Worm (Caenorhabditis elegans) whole organism, early embryonic: ENCODE data around the gene trmt-10A.

ENCODE experiments used
- F13C5.2 ChIP-seq: sonication (generic microtip); optimal IDR thresholded peaks from 2 replicates; lab custom pipeline; 2017; ENCODE audit warnings: mild to moderate bottlenecking, missing genetic modification characterization, inconsistent platforms, missing compliant biosample characterization
- aly-1 ChIP-seq: sonication (generic microtip); optimal IDR thresholded peaks from 2 replicates; lab custom pipeline; 2016; ENCODE audit warnings: missing genetic modification characterization, missing compliant biosample characterization
- ama-1 ChIP-seq: fragments of 150-350 bp; optimal IDR thresholded peaks from 2 replicates; lab custom pipeline; 2014
- ceh-13 ChIP-seq: fragments of 200-800 bp; sonication (Bioruptor generic); optimal IDR thresholded peaks from 2 replicates; lab custom pipeline; 2018; ENCODE audit warnings: mild to moderate bottlenecking, missing genetic modification characterization, missing compliant biosample characterization
- ceh-36 ChIP-seq: sonication (generic microtip); optimal IDR thresholded peaks from 2 replicates; lab custom pipeline; 2016; ENCODE audit warnings: missing genetic modification characterization, inconsistent platforms, missing compliant biosample characterization
- ets-7 ChIP-seq: sonication (generic microtip); optimal IDR thresholded peaks from 2 replicates; lab custom pipeline; 2016; ENCODE audit warnings: missing genotype, missing genetic modification characterization, missing compliant biosample characterization
- hmbx-1 ChIP-seq: sonication (generic microtip); optimal IDR thresholded peaks from 2 replicates; lab custom pipeline; 2016; ENCODE audit warnings: mild to moderate bottlenecking, missing genetic modification characterization, missing compliant biosample characterization
- hmg-4 ChIP-seq: fragments of 200-800 bp; sonication (Bioruptor generic); optimal IDR thresholded peaks from 2 replicates; lab custom pipeline; 2018; ENCODE audit warnings: mild to moderate bottlenecking, missing genetic modification characterization, missing compliant biosample characterization
- tbx-37 ChIP-seq: fragments of 200-800 bp; sonication (Bioruptor generic); conservative IDR thresholded peaks from 2 replicates; pipeline ENCODE4 v1.3.6; 2022; ENCODE audit warnings: missing genetic modification reagents, missing genetic modification characterization, missing compliant biosample characterization

DNA sequence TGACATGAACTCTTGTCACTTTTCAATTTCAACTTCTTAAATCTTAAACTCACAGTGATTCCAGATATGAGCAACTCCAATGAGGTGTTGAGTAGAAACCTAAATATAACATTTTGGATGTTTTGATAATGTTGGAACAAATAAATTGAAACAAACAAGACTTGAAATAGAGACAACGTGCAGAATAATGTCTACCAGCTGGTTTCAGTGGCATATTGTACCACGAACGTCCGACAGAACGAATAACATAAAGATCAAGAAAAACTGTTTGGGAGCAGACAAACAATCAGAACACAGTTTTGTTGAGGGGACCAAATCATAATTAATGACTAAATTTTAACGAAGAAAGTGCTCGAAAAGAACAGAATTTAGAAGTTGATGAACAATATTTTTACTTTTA lies 21.3 kb upstream of the trmt-10A start, which contains the start of gene gon-1:
- TF ChIP-seq ama-1 (lab: Kevin White, UChicago) = no peak
- no peak for TF ChIP-seq hmbx-1 (tag; lab: Kevin White, UChicago)
- no peak for TF ChIP-seq ceh-13 (GFP tag; lab: Kevin White, UChicago)
- no peak for TF ChIP-seq tbx-37 (GFP tag; lab: Robert Waterston, UW)
- TF ChIP-seq ceh-36 (tag; lab: Kevin White, UChicago) = no peak
- no peak for TF ChIP-seq ets-7
- TF ChIP-seq hmg-4 (GFP tag; lab: Kevin White, UChicago) = no peak
- TF ChIP-seq F13C5.2 (tag; lab: Kevin White, UChicago) = no peak
- no peak for TF ChIP-seq aly-1 (tag; lab: Kevin White, UChicago)
